Worm (Caenorhabditis elegans): ENCODE results near the gene T05B4.9.

DNA sequence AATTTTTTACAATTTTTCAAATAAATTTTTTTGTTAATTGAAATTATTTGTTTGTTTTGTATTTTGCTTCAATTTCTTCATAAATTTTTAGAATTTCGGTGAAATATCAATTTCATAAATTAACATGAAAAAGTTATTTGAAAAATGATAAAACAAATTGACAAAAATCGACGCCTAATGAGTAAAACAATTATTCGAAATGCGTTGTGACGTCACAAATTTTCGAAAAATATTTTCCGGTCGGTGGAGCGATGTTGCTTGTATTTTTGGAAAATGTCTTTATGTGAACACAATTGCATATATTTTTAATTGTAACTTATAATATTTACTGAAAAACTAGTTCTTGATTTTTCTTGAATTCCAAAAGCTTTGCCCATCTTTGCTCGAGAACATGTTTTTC, 37.7 kb downstream of the T05B4.9 start:
- TF ChIP-seq mab-5 (tag; optimal IDR thresholded peaks at IDR 0.05) (no peak), lsy-2 (tag; optimal IDR thresholded peaks at IDR 0.05) (no peak), unc-62 (GFP tag; optimal IDR thresholded peaks at IDR 0.05) (no peak), unc-120 (tag; optimal IDR thresholded peaks at IDR 0.05; ENCODE audit: poor library complexity, severe bottlenecking) (no peak)

All from whole organism, mixed stage, embryonic.